Worm (Caenorhabditis elegans): ENCODE data around the gene twk-2.
A peak's percentile ranks its signal among the peaks of the same experiment; 100 is the strongest.

Gene twk-2

DNA sequence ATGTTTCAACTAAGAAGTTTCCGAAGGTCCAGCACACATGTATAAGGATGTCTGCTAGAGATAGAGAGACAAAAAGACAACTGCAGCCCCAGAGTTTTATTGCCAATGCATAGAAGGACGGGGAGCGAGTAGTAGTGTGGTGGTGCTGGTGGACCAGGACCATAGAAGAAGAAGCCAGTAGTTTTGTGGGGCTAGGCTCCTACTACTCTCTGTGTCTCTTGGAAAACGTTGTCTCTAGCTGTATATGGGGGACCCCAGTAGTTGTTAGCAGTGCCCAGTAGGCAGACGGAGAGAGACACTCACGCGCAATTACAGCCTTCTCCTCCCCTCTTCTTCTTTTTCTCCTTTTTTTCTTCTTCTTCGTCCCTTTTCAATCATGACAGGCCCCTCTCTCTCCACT, 3.1 kb upstream of the twk-2 start (continued):
- TF ChIP-seq hmg-20 (GFP tag; IDR thresholded peaks at IDR 0.05) = no peak
- TF ChIP-seq dpl-1 (GFP tag; optimal IDR thresholded peaks at IDR 0.05) = no peak
- TF ChIP-seq nfyb-1 (GFP tag; IDR thresholded peaks at IDR 0.05) = 0 out of 2 replicates have a peak, but pooled peaks have one; percentile 14
- no peak for TF ChIP-seq F37B4.10 (GFP tag; IDR thresholded peaks at IDR 0.05)
- TF ChIP-seq rec-8 (tag; optimal IDR thresholded peaks at IDR 0.05) = no peak
- TF ChIP-seq F10E7.11 (tag; optimal IDR thresholded peaks at IDR 0.05) = no peak
- no peak for TF ChIP-seq nhr-179 (tag; optimal IDR thresholded peaks at IDR 0.05)
- peak; percentile 55 for TF ChIP-seq K12H6.12 (tag; optimal IDR thresholded peaks at IDR 0.05)
- TF ChIP-seq Y79H2A.3 (GFP tag; conservative IDR thresholded peaks at IDR 0.05) = no peak
- TF ChIP-seq cebp-1 (GFP tag; IDR thresholded peaks at IDR 0.05) = no peak
- TF ChIP-seq cebp-1 (tag; optimal IDR thresholded peaks at IDR 0.05) = peak; percentile 33
- TF ChIP-seq Y53F4B.3 (GFP tag; IDR thresholded peaks at IDR 0.05) = no peak
- TF ChIP-seq nhr-80 (tag; optimal IDR thresholded peaks at IDR 0.05) = no peak
- TF ChIP-seq aptf-3 (GFP tag; IDR thresholded peaks at IDR 0.05) = no peak
- TF ChIP-seq dpff-1 (tag; optimal IDR thresholded peaks at IDR 0.05) = no peak
- no peak for TF ChIP-seq mes-4 (tag; optimal IDR thresholded peaks at IDR 0.05)
- TF ChIP-seq lsy-27 (tag; optimal IDR thresholded peaks at IDR 0.05; ENCODE audit: borderline replicate concordance, insufficient read depth) = no peak
- TF ChIP-seq T26A5.8 (tag; optimal IDR thresholded peaks at IDR 0.05) = no peak
- no peak for TF ChIP-seq rcor-1 (GFP tag; IDR thresholded peaks at IDR 0.05)
- TF ChIP-seq let-526 (GFP tag; IDR thresholded peaks at IDR 0.05) = no peak
- no peak for TF ChIP-seq somi-1 (GFP tag; optimal IDR thresholded peaks at IDR 0.05)
- no peak for TF ChIP-seq ceh-40 (GFP tag; IDR thresholded peaks at IDR 0.05)
- no peak for TF ChIP-seq Y95B8A.8 (GFP tag; IDR thresholded peaks at IDR 0.05)
- no peak for TF ChIP-seq him-1 (tag; optimal IDR thresholded peaks at IDR 0.05)
- no peak for TF ChIP-seq Y67H2A.10 (GFP tag; conservative IDR thresholded peaks at IDR 0.05)
- no peak for TF ChIP-seq madf-6 (GFP tag; IDR thresholded peaks at IDR 0.05)
- no peak for TF ChIP-seq lir-1 (GFP tag; conservative IDR thresholded peaks at IDR 0.05)
- no peak for TF ChIP-seq chd-7 (tag; optimal IDR thresholded peaks at IDR 0.05)
- no peak for TF ChIP-seq sdz-38 (tag; optimal IDR thresholded peaks at IDR 0.05)
- no peak for TF ChIP-seq attf-5 (GFP tag; optimal IDR thresholded peaks at IDR 0.05)
- no peak for TF ChIP-seq ztf-25 (GFP tag; IDR thresholded peaks at IDR 0.05)
- no peak for TF ChIP-seq dox-1 (GFP tag; IDR thresholded peaks at IDR 0.05)
- no peak for TF ChIP-seq pha-4 (tag; optimal IDR thresholded peaks at IDR 0.05)
- no peak for TF ChIP-seq die-1 (tag; optimal IDR thresholded peaks at IDR 0.05)
- no peak for TF ChIP-seq F52B5.7 (tag; optimal IDR thresholded peaks at IDR 0.05)
- TF ChIP-seq hmg-1.2 (GFP tag; IDR thresholded peaks at IDR 0.05) = peak; percentile 37; the same call in 1 of the 2 replicates
- TF ChIP-seq snpc-1.1 (tag; optimal IDR thresholded peaks at IDR 0.05; ENCODE audit: insufficient read depth) = no peak
- TF ChIP-seq lin-54 (GFP tag; optimal IDR thresholded peaks at IDR 0.05) = no peak
- TF ChIP-seq T07F8.4 (tag; optimal IDR thresholded peaks at IDR 0.05) = no peak
- TF ChIP-seq egl-44 (GFP tag; IDR thresholded peaks at IDR 0.05) = no peak
- peak; percentile 63; the same call in 1 of the 2 replicates for TF ChIP-seq zfh-2 (GFP tag; conservative IDR thresholded peaks at IDR 0.05)

DNA sequence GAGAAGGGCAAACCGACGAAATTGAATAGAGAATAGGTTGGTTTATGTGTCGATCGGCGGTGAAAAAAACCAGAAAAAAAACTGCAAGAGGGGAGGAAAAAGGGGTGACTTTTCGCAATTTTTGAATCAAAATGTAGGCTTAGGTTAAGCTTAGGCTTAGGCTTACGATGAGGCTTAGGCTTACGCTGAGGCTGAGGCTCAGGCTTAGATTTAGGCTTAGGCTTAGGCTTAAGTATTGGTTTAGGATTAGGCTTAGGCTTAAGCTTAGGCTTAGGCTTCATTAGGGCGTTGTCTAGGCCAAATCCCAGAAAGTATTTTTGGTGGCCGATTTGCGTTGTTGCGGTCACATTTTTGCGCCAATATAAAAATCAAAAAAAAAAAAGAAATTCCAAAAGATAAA, 1.9 kb upstream of the twk-2 start:
- TF ChIP-seq hmg-20 (GFP tag; IDR thresholded peaks at IDR 0.05) (no peak), F39B2.1 (GFP tag; IDR thresholded peaks at IDR 0.05) (no peak), unc-130 (GFP tag; optimal IDR thresholded peaks at IDR 0.05) (no peak), sdz-38 (tag; optimal IDR thresholded peaks at IDR 0.05) (no peak), gei-17 (GFP tag; optimal IDR thresholded peaks at IDR 0.05) (no peak)
